Fruit fly (Drosophila melanogaster): ENCODE results near the gene CG34265.
A peak's percentile ranks its signal among the peaks of the same experiment; 100 is the strongest.

CG34265 gene

dm6 chr3L:3283264-3283663 is 15.0 kb downstream of the CG34265 start (continued):
- TF ChIP-seq pdm3 (GFP tag; optimal IDR thresholded peaks at IDR 0.05) (peak; percentile 4), net (GFP tag; optimal IDR thresholded peaks at IDR 0.05) (no peak), Hr4 (GFP tag; optimal IDR thresholded peaks at IDR 0.05) (peak; percentile 71), CG32006 (GFP tag; optimal IDR thresholded peaks at IDR 0.05) (peak; percentile 75), fkh (GFP tag; optimal IDR thresholded peaks at IDR 0.05) (no peak), OdsH (GFP tag; optimal IDR thresholded peaks at IDR 0.05) (peak; percentile 23), Smox (GFP tag; optimal IDR thresholded peaks at IDR 0.05) (no peak), CG9139 (GFP tag; optimal IDR thresholded peaks at IDR 0.05) (no peak), CG11762 (GFP tag; optimal IDR thresholded peaks at IDR 0.05; ENCODE audit: insufficient read depth) (no peak)

- TF ChIP-seq Eip93F (GFP tag; optimal IDR thresholded peaks at IDR 0.05): no peak
- 0 out of 3 replicates have a peak, but pooled peaks have one; percentile 26 for TF ChIP-seq eg (GFP tag; IDR thresholded peaks at IDR 0.05)
- TF ChIP-seq CG6276 (GFP tag; optimal IDR thresholded peaks at IDR 0.05): peak; percentile 8
- no peak for TF ChIP-seq CG6854 (GFP tag; optimal IDR thresholded peaks at IDR 0.05)
- TF ChIP-seq CG3919 (GFP tag; optimal IDR thresholded peaks at IDR 0.05): peak; percentile 10
- TF ChIP-seq Hr4 (GFP tag; optimal IDR thresholded peaks at IDR 0.05): peak; percentile 22
- peak; percentile 69 for TF ChIP-seq Eip78C (GFP tag)
- TF ChIP-seq CG8119 (GFP tag; IDR thresholded peaks at IDR 0.05): peak; percentile 52; the same call in 2 of the 3 replicates
- no peak for TF ChIP-seq fd59A (GFP tag; optimal IDR thresholded peaks at IDR 0.05)
- TF ChIP-seq svp (GFP tag): peak; percentile 26
- peak; percentile 41; the same call in 1 of the 2 replicates for TF ChIP-seq CG15336 (GFP tag; IDR thresholded peaks at IDR 0.05)
- no peak for TF ChIP-seq CG6808 (GFP tag; optimal IDR thresholded peaks at IDR 0.05)
- peak; percentile 52 for TF ChIP-seq CG32006 (GFP tag; optimal IDR thresholded peaks at IDR 0.05)
Measured at dm6 chr3L:3284900-3285299, 16.6 kb downstream of the CG34265 start.

dm6 chr3L:3288414-3288813 is 20.2 kb downstream of the CG34265 start:
- TF ChIP-seq cyc (GFP tag; optimal IDR thresholded peaks at IDR 0.05) (peak; percentile 24), Sox15 (GFP tag; optimal IDR thresholded peaks at IDR 0.05) (no peak), CG34406 (GFP tag; optimal IDR thresholded peaks at IDR 0.05) (no peak), Hr39 (GFP tag; optimal IDR thresholded peaks at IDR 0.05) (no peak), fd85E (GFP tag; optimal IDR thresholded peaks at IDR 0.05) (no peak), CG11902 (GFP tag; optimal IDR thresholded peaks at IDR 0.05) (no peak), lz (GFP tag; optimal IDR thresholded peaks at IDR 0.05) (no peak), Hr4 (GFP tag; optimal IDR thresholded peaks at IDR 0.05) (no peak), Eip78C (GFP tag) (peak; percentile 48), CG10631 (GFP tag; optimal IDR thresholded peaks at IDR 0.05) (no peak), CG3919 (GFP tag; optimal IDR thresholded peaks at IDR 0.05) (peak; percentile 28), svp (GFP tag) (peak; percentile 5), Eip93F (GFP tag; optimal IDR thresholded peaks at IDR 0.05) (no peak), OdsH (GFP tag; optimal IDR thresholded peaks at IDR 0.05) (no peak), Gug (GFP tag; IDR thresholded peaks at IDR 0.05) (no peak)

dm6 chr3L:3291159-3291558 is 22.9 kb downstream of the CG34265 start, which contains the start of gene CG12009:
Gene CG12009 (plus strand): TSS chr3L:3291459.
- TF ChIP-seq CG11762 (GFP tag; optimal IDR thresholded peaks at IDR 0.05; ENCODE audit: insufficient read depth): no peak
- no peak for TF ChIP-seq cyc (GFP tag; optimal IDR thresholded peaks at IDR 0.05)
- no peak for TF ChIP-seq CG8632 (GFP tag; optimal IDR thresholded peaks at IDR 0.05)
- TF ChIP-seq CG6808 (GFP tag; optimal IDR thresholded peaks at IDR 0.05): no peak
- no peak for TF ChIP-seq Hr39 (GFP tag; optimal IDR thresholded peaks at IDR 0.05)
- TF ChIP-seq salr (GFP tag; optimal IDR thresholded peaks at IDR 0.05): no peak
- TF ChIP-seq Hr38 (GFP tag; optimal IDR thresholded peaks at IDR 0.05): no peak
- TF ChIP-seq CG6792 (GFP tag; optimal IDR thresholded peaks at IDR 0.05): no peak
- TF ChIP-seq Eip78C (GFP tag): no peak

dm6 chr3L:3300345-3300744 is 32.1 kb downstream of the CG34265 start:
- TF ChIP-seq CG3032 (tag; optimal IDR thresholded peaks at IDR 0.05) (no peak), vri (GFP tag; optimal IDR thresholded peaks at IDR 0.05) (peak; percentile 32), CG11902 (GFP tag; optimal IDR thresholded peaks at IDR 0.05) (peak; percentile 43), acj6 (GFP tag; optimal IDR thresholded peaks at IDR 0.05) (peak; percentile 13), OdsH (GFP tag; optimal IDR thresholded peaks at IDR 0.05) (peak; percentile 39), Blimp-1 (GFP tag; optimal IDR thresholded peaks at IDR 0.05) (peak; percentile 12), Ets21C (GFP tag; optimal IDR thresholded peaks at IDR 0.05) (peak; percentile 35), CG6163 (GFP tag; IDR thresholded peaks at IDR 0.05) (no peak), Smox (GFP tag; optimal IDR thresholded peaks at IDR 0.05) (peak; percentile 50), Sox102F (GFP tag; optimal IDR thresholded peaks at IDR 0.05) (peak; percentile 69), Lpt (GFP tag; optimal IDR thresholded peaks at IDR 0.05) (no peak), esn (GFP tag; optimal IDR thresholded peaks at IDR 0.05) (peak; percentile 71), CG10631 (GFP tag; optimal IDR thresholded peaks at IDR 0.05) (peak; percentile 33), svp (GFP tag) (peak; percentile 84), CG7368 (GFP tag; optimal IDR thresholded peaks at IDR 0.05) (peak; percentile 42), lz (GFP tag; optimal IDR thresholded peaks at IDR 0.05) (peak; percentile 67), Eip75B (GFP tag; optimal IDR thresholded peaks at IDR 0.05) (no peak), CG34406 (GFP tag; optimal IDR thresholded peaks at IDR 0.05) (peak; percentile 47), CG6276 (GFP tag; optimal IDR thresholded peaks at IDR 0.05) (peak; percentile 31)

Measured in whole organism, prepupa.